Fruit fly (Drosophila melanogaster) whole organism, embryonic: ENCODE measurements around the gene CG31068.

Source experiments
- Ada2b ChIP-seq: fragments of 200-800 bp; sonication (Bioruptor generic); IDR thresholded peaks from 2 replicates; pipeline ENCODE4 v1.3.6; 2022; ENCODE audit warnings: missing biosample characterization, missing genetic modification characterization
- B-H1 ChIP-seq: fragments of 200-800 bp; sonication (Bioruptor generic); IDR thresholded peaks from 3 replicates; pipeline ENCODE4 v1.3.6; 2022; ENCODE audit warnings: missing biosample characterization, missing genetic modification characterization
- Blimp-1 ChIP-seq: fragments of 200-800 bp; sonication (Bioruptor generic); optimal IDR thresholded peaks from 3 replicates; lab custom pipeline; 2018; ENCODE audit warnings: missing biosample characterization, missing genetic modification characterization, mild to moderate bottlenecking, moderate library complexity, missing genetic modification reagents
- CG1024 ChIP-seq: fragments of 200-800 bp; sonication (Bioruptor generic); IDR thresholded peaks from 2 replicates; pipeline ENCODE4 v1.3.6; 2022; ENCODE audit warnings: missing biosample characterization, missing genetic modification characterization
- CG10543 ChIP-seq: fragments of 200-800 bp; sonication (Bioruptor generic); optimal IDR thresholded peaks from 3 replicates; lab custom pipeline; 2017; ENCODE audit warnings: missing biosample characterization, mild to moderate bottlenecking, missing genetic modification characterization, moderate library complexity
- CG10979 ChIP-seq: fragments of 200-800 bp; sonication (Bioruptor generic); optimal IDR thresholded peaks from 2 replicates; lab custom pipeline; 2018; ENCODE audit warnings: missing biosample characterization, mild to moderate bottlenecking, missing genetic modification characterization, moderate library complexity
- CG11093 ChIP-seq: fragments of 200-800 bp; sonication (Bioruptor generic); IDR thresholded peaks from 3 replicates; pipeline ENCODE4 v1.3.6; 2022; ENCODE audit warnings: missing biosample characterization, missing genetic modification characterization
- CG11504 ChIP-seq: fragments of 200-800 bp; sonication (Bioruptor generic); optimal IDR thresholded peaks from 3 replicates; lab custom pipeline; 2019; ENCODE audit warnings: missing biosample characterization, mild to moderate bottlenecking, missing genetic modification characterization, moderate library complexity
- CG14860 ChIP-seq: fragments of 200-800 bp; sonication (Bioruptor generic); IDR thresholded peaks from 3 replicates; pipeline ENCODE4 v1.3.6; 2022; ENCODE audit warnings: missing biosample characterization, missing genetic modification characterization; ENCODE audit not compliant: partially characterized antibody
- CG15269 ChIP-seq: fragments of 200-800 bp; sonication (Bioruptor generic); optimal IDR thresholded peaks from 2 replicates; lab custom pipeline; 2018; ENCODE audit warnings: missing biosample characterization, mild to moderate bottlenecking, missing genetic modification characterization, moderate library complexity
- CG1529 ChIP-seq: fragments of 200-800 bp; sonication (Bioruptor generic); optimal IDR thresholded peaks from 3 replicates; lab custom pipeline; 2018; ENCODE audit warnings: missing biosample characterization, missing genetic modification characterization
- CG1603 ChIP-seq: fragments of 200-800 bp; sonication (Bioruptor generic); optimal IDR thresholded peaks from 2 replicates; lab custom pipeline; 2019; ENCODE audit warnings: missing biosample characterization, mild to moderate bottlenecking, missing genetic modification characterization, moderate library complexity
- CG31441 ChIP-seq: fragments of 200-800 bp; sonication (Bioruptor generic); IDR thresholded peaks from 2 replicates; pipeline ENCODE4 v1.3.6; 2022; ENCODE audit warnings: missing biosample characterization, missing genetic modification characterization
- CG3281 ChIP-seq: fragments of 200-800 bp; sonication (Bioruptor generic); optimal IDR thresholded peaks from 3 replicates; lab custom pipeline; 2017; ENCODE audit warnings: missing biosample characterization, mild to moderate bottlenecking, missing genetic modification characterization
- CG3995 ChIP-seq: fragments of 200-800 bp; sonication (Bioruptor generic); optimal IDR thresholded peaks from 3 replicates; lab custom pipeline; 2016; ENCODE audit warnings: missing biosample characterization, missing genetic modification characterization
- CG4328 ChIP-seq: fragments of 200-800 bp; sonication (Bioruptor generic); optimal IDR thresholded peaks from 3 replicates; lab custom pipeline; 2017; ENCODE audit warnings: missing biosample characterization, missing genetic modification reagents, missing genetic modification characterization
- CG6175 ChIP-seq: fragments of 200-800 bp; sonication (Bioruptor generic); IDR thresholded peaks from 3 replicates; pipeline ENCODE4 v1.3.6; 2022; ENCODE audit warnings: missing biosample characterization, missing genetic modification characterization
- CG7839 ChIP-seq: fragments of 200-800 bp; sonication (Bioruptor generic); optimal IDR thresholded peaks from 3 replicates; lab custom pipeline; 2018; ENCODE audit warnings: missing biosample characterization, mild to moderate bottlenecking, missing genetic modification characterization, moderate library complexity
- Deaf1 ChIP-seq: fragments of 200-800 bp; optimal IDR thresholded peaks from 3 replicates; lab custom pipeline; 2019; ENCODE audit warnings: missing biosample characterization, mild to moderate bottlenecking, missing genetic modification characterization, moderate library complexity
- Drgx ChIP-seq: fragments of 200-800 bp; sonication (Bioruptor generic); IDR thresholded peaks from 2 replicates; pipeline ENCODE4 v1.3.6; 2022; ENCODE audit warnings: missing biosample characterization, missing genetic modification characterization
- Fer2 ChIP-seq: fragments of 200-800 bp; sonication (Bioruptor generic); optimal IDR thresholded peaks from 2 replicates; lab custom pipeline; 2018; ENCODE audit warnings: missing biosample characterization, mild to moderate bottlenecking, missing genetic modification characterization, moderate library complexity
- Lpt ChIP-seq: fragments of >200 bp; optimal IDR thresholded peaks from 2 replicates; lab custom pipeline; 2018; ENCODE audit warnings: missing biosample characterization, missing genetic modification characterization
- NK7.1 ChIP-seq: fragments of 200-800 bp; sonication (Bioruptor generic); optimal IDR thresholded peaks from 3 replicates; lab custom pipeline; 2016; ENCODE audit warnings: missing biosample characterization, missing genetic modification characterization
- Sox100B ChIP-seq: fragments of 200-800 bp; sonication (Bioruptor generic); optimal IDR thresholded peaks from 3 replicates; lab custom pipeline; 2018; ENCODE audit warnings: missing biosample characterization, mild to moderate bottlenecking, missing genetic modification characterization
- Xrp1 ChIP-seq: fragments of 200-800 bp; sonication (Bioruptor generic); IDR thresholded peaks from 2 replicates; pipeline ENCODE4 v1.3.6; 2022; ENCODE audit warnings: missing biosample characterization, missing genetic modification characterization
- amos ChIP-seq: fragments of 200-800 bp; sonication (Bioruptor generic); IDR thresholded peaks from 2 replicates; pipeline ENCODE4 v1.3.6; 2022; ENCODE audit warnings: missing biosample characterization, missing genetic modification characterization; ENCODE audit not compliant: partially characterized antibody
- bsh ChIP-seq, 2 experiments: fragments of 200-800 bp; sonication (Bioruptor generic); optimal IDR thresholded peaks; 2 replicates each; lab custom pipeline; 2017 to 2018; ENCODE audit warnings: mild to moderate bottlenecking in 2 of 2, missing biosample characterization in 2 of 2, missing genetic modification characterization in 2 of 2, moderate library complexity in 1 of 2
- cato ChIP-seq: fragments of 200-800 bp; sonication (Bioruptor generic); optimal IDR thresholded peaks from 2 replicates; lab custom pipeline; 2016; ENCODE audit warnings: missing biosample characterization, missing genetic modification characterization, borderline replicate concordance
- dysf ChIP-seq: fragments of 200-800 bp; sonication (Bioruptor generic); IDR thresholded peaks from 3 replicates; pipeline ENCODE4 v1.3.6; 2022; ENCODE audit warnings: missing biosample characterization, missing genetic modification characterization
- fd96Cb ChIP-seq: fragments of 200-800 bp; sonication (Bioruptor generic); optimal IDR thresholded peaks from 2 replicates; lab custom pipeline; 2018; ENCODE audit warnings: missing biosample characterization, mild to moderate bottlenecking, missing genetic modification characterization, moderate library complexity
- grau ChIP-seq: fragments of 200-800 bp; optimal IDR thresholded peaks from 3 replicates; lab custom pipeline; 2019; ENCODE audit warnings: missing biosample characterization, mild to moderate bottlenecking, missing genetic modification characterization, moderate library complexity
- hth ChIP-seq: fragments of >200 bp; optimal IDR thresholded peaks from 2 replicates; lab custom pipeline; 2017; ENCODE audit warnings: inconsistent platforms
- jing ChIP-seq: fragments of 200-800 bp; sonication (Bioruptor generic); optimal IDR thresholded peaks from 2 replicates; lab custom pipeline; 2018; ENCODE audit warnings: missing biosample characterization, mild to moderate bottlenecking, missing genetic modification characterization
- kni ChIP-seq: fragments of 200-800 bp; sonication (Bioruptor generic); optimal IDR thresholded peaks from 3 replicates; lab custom pipeline; 2017; ENCODE audit warnings: mild to moderate bottlenecking, missing biosample characterization, missing genetic modification reagents, missing genetic modification characterization
- knrl ChIP-seq: fragments of 200-800 bp; sonication (Bioruptor generic); IDR thresholded peaks from 3 replicates; pipeline ENCODE4 v1.3.6; 2022; ENCODE audit warnings: missing biosample characterization, missing genetic modification characterization; ENCODE audit not compliant: partially characterized antibody
- luna ChIP-seq: fragments of 200-800 bp; sonication (Bioruptor generic); optimal IDR thresholded peaks from 2 replicates; lab custom pipeline; 2016; ENCODE audit warnings: missing biosample characterization, missing genetic modification characterization
- nerfin-2 ChIP-seq: fragments of 200-800 bp; sonication (Bioruptor generic); IDR thresholded peaks from 2 replicates; pipeline ENCODE4 v1.3.6; 2022; ENCODE audit warnings: missing biosample characterization, missing genetic modification characterization; ENCODE audit not compliant: partially characterized antibody
- nmo ChIP-seq: fragments of 200-800 bp; sonication (Bioruptor generic); optimal IDR thresholded peaks from 2 replicates; lab custom pipeline; 2018; ENCODE audit warnings: missing biosample characterization, mild to moderate bottlenecking, missing genetic modification characterization, moderate library complexity
- nom ChIP-seq: fragments of 200-800 bp; sonication (Bioruptor generic); optimal IDR thresholded peaks from 2 replicates; lab custom pipeline; 2017; ENCODE audit warnings: missing biosample characterization, missing genetic modification characterization, mild to moderate bottlenecking, moderate library complexity, missing genetic modification reagents
- p53 ChIP-seq: fragments of 200-800 bp; sonication (Bioruptor generic); optimal IDR thresholded peaks from 2 replicates; lab custom pipeline; 2016; ENCODE audit warnings: missing biosample characterization, missing genetic modification characterization
- peb ChIP-seq: fragments of 200-800 bp; sonication (Bioruptor generic); IDR thresholded peaks from 2 replicates; pipeline ENCODE4 v1.3.6; 2022; ENCODE audit warnings: missing biosample characterization, missing genetic modification characterization
- pzg ChIP-seq: fragments of 200-800 bp; sonication (Bioruptor generic); optimal IDR thresholded peaks from 3 replicates; lab custom pipeline; 2018; ENCODE audit warnings: missing biosample characterization, mild to moderate bottlenecking, missing genetic modification characterization, moderate library complexity
- ranshi ChIP-seq: fragments of 200-800 bp; sonication (Bioruptor generic); IDR thresholded peaks from 2 replicates; pipeline ENCODE4 v1.3.6; 2022; ENCODE audit warnings: missing biosample characterization, missing genetic modification characterization
- row ChIP-seq: fragments of 200-800 bp; sonication (Bioruptor generic); IDR thresholded peaks from 3 replicates; pipeline ENCODE4 v1.3.6; 2022; ENCODE audit warnings: missing biosample characterization, missing genetic modification characterization
- run ChIP-seq: fragments of 200-800 bp; sonication (Bioruptor generic); optimal IDR thresholded peaks from 3 replicates; lab custom pipeline; 2018; ENCODE audit warnings: missing biosample characterization, mild to moderate bottlenecking, missing genetic modification characterization
- sens-2 ChIP-seq: fragments of 200-800 bp; sonication (Bioruptor generic); IDR thresholded peaks from 2 replicates; pipeline ENCODE4 v1.3.6; 2022; ENCODE audit warnings: missing biosample characterization, missing genetic modification characterization
- vnd ChIP-seq: fragments of 200-800 bp; sonication (Bioruptor generic); IDR thresholded peaks from 3 replicates; pipeline ENCODE4 v1.3.6; 2022; ENCODE audit warnings: missing biosample characterization, missing genetic modification characterization; ENCODE audit not compliant: partially characterized antibody
- zfh1 ChIP-seq: fragments of 200-800 bp; sonication (Bioruptor generic); IDR thresholded peaks from 3 replicates; pipeline ENCODE4 v1.3.6; 2022; ENCODE audit warnings: missing biosample characterization, missing genetic modification characterization

Gene CG31068

DNA sequence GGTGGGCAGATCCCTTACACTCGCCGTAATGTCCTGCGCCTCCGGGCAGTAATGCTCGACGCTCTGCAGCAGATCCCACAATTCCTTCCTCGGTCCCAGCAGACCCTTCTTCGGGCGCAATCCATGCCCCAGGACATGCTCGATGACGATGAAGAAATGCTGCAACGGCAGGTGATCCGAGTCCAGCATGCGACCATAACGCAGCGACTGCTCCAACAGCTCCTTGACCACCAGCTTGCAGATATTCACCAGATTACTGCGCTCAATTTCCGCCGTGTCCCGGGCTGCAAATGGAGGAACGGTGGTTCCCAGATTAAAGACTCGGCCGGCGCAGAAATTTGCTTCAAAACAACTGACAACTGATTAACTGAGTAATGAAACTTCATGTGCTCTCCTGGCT is at the start of gene CG31068:
TSS of gene CG31068 (plus strand) at position 301 of the 400 bp plus-strand sequence.
- TF ChIP-seq B-H1 (GFP tag; lab: Robert Waterston, UW) (no peak), Fer2 (tag; lab: Kevin White, UChicago) (no peak), cato (GFP tag; lab: Kevin White, UChicago) (no peak), luna (GFP tag; lab: Kevin White, UChicago) (no peak), vnd (no peak), CG11093 (GFP tag; lab: Robert Waterston, UW) (no peak), CG1529 (GFP tag; lab: Kevin White, UChicago) (no peak), peb (GFP tag; lab: Robert Waterston, UW) (no peak), fd96Cb (tag; lab: Kevin White, UChicago) (no peak), CG15269 (tag; lab: Kevin White, UChicago) (no peak), Sox100B (GFP tag; lab: Kevin White, UChicago) (no peak), CG3995 (no peak), CG14860 (GFP tag; lab: Robert Waterston, UW) (no peak), p53 (GFP tag; lab: Kevin White, UChicago) (no peak), run (no peak), pzg (GFP tag; lab: Kevin White, UChicago) (no peak), hth (lab: Kevin White, UChicago) (no peak)

DNA sequence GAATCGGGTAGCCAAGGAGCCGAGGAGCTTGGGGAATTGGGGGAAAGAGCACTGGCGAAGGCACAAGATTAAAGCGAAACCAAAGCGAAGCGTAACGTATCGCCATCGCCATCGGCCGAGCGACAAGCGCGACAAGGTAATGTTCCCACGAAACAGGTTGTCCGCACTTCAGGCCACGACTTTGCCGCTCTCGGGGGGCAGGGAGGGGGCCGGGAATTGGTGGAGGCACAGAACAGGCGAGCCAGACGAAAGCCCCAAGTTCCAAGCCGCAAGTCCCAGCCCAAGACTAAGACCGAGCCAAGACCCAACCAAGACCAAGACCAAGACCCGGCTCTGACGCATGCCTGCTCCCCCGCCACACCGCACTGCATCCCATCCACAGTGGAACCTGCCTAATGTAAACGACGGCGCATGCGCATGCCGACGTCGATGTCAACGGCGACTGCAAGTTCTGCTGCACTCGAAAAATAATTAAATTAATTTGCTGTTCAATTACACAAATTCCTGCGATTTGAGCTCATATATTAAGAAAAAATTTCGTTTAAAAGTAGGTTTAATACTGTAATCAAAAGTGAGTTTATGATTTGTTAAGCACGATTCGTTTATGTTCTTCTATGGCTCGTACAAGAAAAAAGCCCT is 47.4 kb upstream of the CG31068 start:
- TF ChIP-seq CG10979 (tag; lab: Kevin White, UChicago) (peak; percentile 27), dysf (GFP tag; lab: Robert Waterston, UW) (peak; percentile 13; the same call in 1 of the 3 replicates), CG3281 (GFP tag; lab: Kevin White, UChicago) (no peak), Blimp-1 (GFP tag; lab: Kevin White, UChicago) (peak; percentile 28), nom (GFP tag; lab: Kevin White, UChicago) (peak; percentile 54), CG31441 (GFP tag; lab: Robert Waterston, UW) (peak; percentile 17; the same call in 1 of the 2 replicates), amos (no peak), CG7839 (tag; lab: Kevin White, UChicago) (peak; percentile 18), Drgx (peak; percentile 66), CG11504 (peak; percentile 5), CG1603 (tag; lab: Kevin White, UChicago) (peak; percentile 38), CG4328 (GFP tag; lab: Kevin White, UChicago) (no peak), CG6175 (GFP tag; lab: Robert Waterston, UW) (0 out of 3 replicates have a peak, but pooled peaks have one; percentile 18), Xrp1 (GFP tag; lab: Robert Waterston, UW) (0 out of 2 replicates have a peak, but pooled peaks have one; percentile 9), ranshi (GFP tag; lab: Robert Waterston, UW) (peak; percentile 42; the same call in 1 of the 2 replicates), kni (GFP tag; lab: Kevin White, UChicago) (peak; percentile 27), sens-2 (0 out of 2 replicates have a peak, but pooled peaks have one; percentile 24), CG3995 (peak; percentile 61), bsh (GFP tag; optimal IDR thresholded peaks at IDR 0.05; lab: Kevin White, UChicago) (peak in 1 of 2 experiments; percentile 42), Ada2b (GFP tag; lab: Robert Waterston, UW) (no peak), Lpt (GFP tag; lab: Kevin White, UChicago) (no peak), jing (no peak), NK7.1 (GFP tag; lab: Kevin White, UChicago) (no peak), nerfin-2 (GFP tag; lab: Robert Waterston, UW) (no peak), row (peak; percentile 24; the same call in 2 of the 3 replicates), CG1024 (GFP tag; lab: Robert Waterston, UW) (no peak), nmo (GFP tag; lab: Kevin White, UChicago) (peak; percentile 3), Deaf1 (tag; lab: Kevin White, UChicago) (peak; percentile 12), knrl (GFP tag; lab: Robert Waterston, UW) (0 out of 3 replicates have a peak, but pooled peaks have one; percentile 10), zfh1 (GFP tag; lab: Robert Waterston, UW) (0 out of 3 replicates have a peak, but pooled peaks have one; percentile 25), CG10543 (peak; percentile 25), grau (peak; percentile 85)
